Worm (Caenorhabditis elegans): ENCODE results near the gene nspg-11.

- TF ChIP-seq eor-1 (tag; optimal IDR thresholded peaks at IDR 0.05) (no peak), elt-3 (tag; optimal IDR thresholded peaks at IDR 0.05) (no peak), lsy-12 (tag; optimal IDR thresholded peaks at IDR 0.05) (no peak), nhr-43 (tag; optimal IDR thresholded peaks at IDR 0.05; ENCODE audit: poor library complexity, severe bottlenecking) (no peak)
Measured at ce11 chrIV:9330755-9331154, 6.9 kb upstream of the nspg-11 start, which contains the start of gene nspg-7.1.
